Fruit fly (Drosophila melanogaster) whole organism, prepupa: ENCODE results near the gene Pus1.

Source experiments
- Blimp-1 ChIP-seq: fragments of 200-800 bp; sonication (Bioruptor generic); optimal IDR thresholded peaks from 3 replicates; lab custom pipeline; 2017; ENCODE audit warnings: missing biosample characterization, missing genetic modification characterization, mild to moderate bottlenecking, moderate library complexity, missing genetic modification reagents
- CG10631 ChIP-seq: fragments of 200-800 bp; sonication (Bioruptor generic); optimal IDR thresholded peaks from 2 replicates; lab custom pipeline; 2016; ENCODE audit warnings: missing biosample characterization, missing genetic modification characterization
- CG10669 ChIP-seq: fragments of 200-800 bp; sonication (Bioruptor generic); optimal IDR thresholded peaks from 3 replicates; lab custom pipeline; 2018; ENCODE audit warnings: missing biosample characterization, mild to moderate bottlenecking, missing genetic modification characterization, moderate library complexity
- CG11294 ChIP-seq: fragments of 200-800 bp; sonication (Bioruptor generic); IDR thresholded peaks from 2 replicates; pipeline ENCODE4 v1.3.6; 2022; ENCODE audit warnings: missing biosample characterization, missing genetic modification characterization
- CG11762 ChIP-seq: fragments of 200-800 bp; sonication (Bioruptor generic); optimal IDR thresholded peaks from 3 replicates; lab custom pipeline; 2016; ENCODE audit warnings: missing biosample characterization, missing genetic modification characterization; ENCODE audit not compliant: insufficient read depth
- CG11902 ChIP-seq: fragments of 200-800 bp; sonication (Bioruptor generic); optimal IDR thresholded peaks from 3 replicates; lab custom pipeline; 2016; ENCODE audit warnings: missing biosample characterization, missing genetic modification characterization
- CG15336 ChIP-seq: fragments of 200-800 bp; sonication (Bioruptor generic); IDR thresholded peaks from 2 replicates; pipeline ENCODE4 v1.3.6; 2022; ENCODE audit warnings: missing biosample characterization, missing genetic modification characterization
- CG1621 ChIP-seq: fragments of 200-800 bp; sonication (Bioruptor generic); optimal IDR thresholded peaks from 3 replicates; lab custom pipeline; 2018; ENCODE audit warnings: missing biosample characterization, mild to moderate bottlenecking, missing genetic modification characterization
- CG16779 ChIP-seq: fragments of 200-800 bp; sonication (Bioruptor generic); optimal IDR thresholded peaks from 3 replicates; lab custom pipeline; 2017; ENCODE audit warnings: missing biosample characterization, mild to moderate bottlenecking, missing genetic modification characterization
- CG31627 ChIP-seq: fragments of 200-800 bp; sonication (Bioruptor generic); optimal IDR thresholded peaks from 3 replicates; lab custom pipeline; 2016; ENCODE audit warnings: missing biosample characterization, missing genetic modification characterization
- CG32006 ChIP-seq: fragments of 200-800 bp; sonication (Bioruptor generic); optimal IDR thresholded peaks from 3 replicates; lab custom pipeline; 2017; ENCODE audit warnings: missing biosample characterization, mild to moderate bottlenecking, missing genetic modification characterization
- CG3919 ChIP-seq: fragments of 200-800 bp; sonication (Bioruptor generic); optimal IDR thresholded peaks from 3 replicates; lab custom pipeline; 2016; ENCODE audit warnings: missing biosample characterization, missing genetic modification characterization
- CG6276 ChIP-seq: fragments of 200-800 bp; sonication (Bioruptor generic); optimal IDR thresholded peaks from 2 replicates; lab custom pipeline; 2017; ENCODE audit warnings: missing biosample characterization, mild to moderate bottlenecking, missing genetic modification characterization
- CG6792 ChIP-seq: fragments of 200-800 bp; sonication (Bioruptor generic); optimal IDR thresholded peaks from 3 replicates; lab custom pipeline; 2016; ENCODE audit warnings: missing biosample characterization, missing genetic modification characterization
- CG6808 ChIP-seq: fragments of 200-800 bp; sonication (Bioruptor generic); optimal IDR thresholded peaks from 3 replicates; lab custom pipeline; 2017; ENCODE audit warnings: missing biosample characterization, missing genetic modification characterization, mild to moderate bottlenecking, moderate library complexity, missing genetic modification reagents
- CG6854 ChIP-seq: fragments of 200-800 bp; sonication (Bioruptor generic); optimal IDR thresholded peaks from 2 replicates; lab custom pipeline; 2017; ENCODE audit warnings: missing biosample characterization, mild to moderate bottlenecking, missing genetic modification characterization
- CG7368 ChIP-seq: fragments of 200-800 bp; sonication (Bioruptor generic); optimal IDR thresholded peaks from 3 replicates; lab custom pipeline; 2016; ENCODE audit warnings: missing biosample characterization, missing genetic modification characterization
- CG8319 ChIP-seq: fragments of 200-800 bp; sonication (Bioruptor generic); optimal IDR thresholded peaks from 3 replicates; lab custom pipeline; 2016; ENCODE audit warnings: missing biosample characterization, missing genetic modification characterization
- CG8632 ChIP-seq: fragments of 200-800 bp; sonication (Bioruptor generic); optimal IDR thresholded peaks from 3 replicates; lab custom pipeline; 2016; ENCODE audit warnings: missing biosample characterization, missing genetic modification characterization
- CG9139 ChIP-seq: fragments of 200-800 bp; sonication (Bioruptor generic); optimal IDR thresholded peaks from 3 replicates; lab custom pipeline; 2017; ENCODE audit warnings: missing biosample characterization, mild to moderate bottlenecking, missing genetic modification characterization
- Eip75B ChIP-seq: fragments of 200-800 bp; sonication (Bioruptor generic); optimal IDR thresholded peaks from 3 replicates; lab custom pipeline; 2016; ENCODE audit warnings: missing biosample characterization, missing genetic modification characterization
- Eip78C ChIP-seq: fragments of 200-800 bp; sonication (Bioruptor generic); peaks from one replicate; lab custom pipeline; 2016; ENCODE audit warnings: missing biosample characterization, missing genetic modification characterization
- Eip93F ChIP-seq: fragments of 200-800 bp; sonication (Bioruptor generic); optimal IDR thresholded peaks from 2 replicates; lab custom pipeline; 2016; ENCODE audit warnings: missing biosample characterization, mild to moderate bottlenecking, missing genetic modification characterization
- Ets21C ChIP-seq: fragments of 200-800 bp; sonication (Bioruptor generic); optimal IDR thresholded peaks from 3 replicates; lab custom pipeline; 2016; ENCODE audit warnings: missing biosample characterization, missing genetic modification characterization
- Ets96B ChIP-seq: fragments of 200-800 bp; optimal IDR thresholded peaks from 2 replicates; lab custom pipeline; 2019; ENCODE audit warnings: missing biosample characterization, mild to moderate bottlenecking, missing genetic modification characterization, moderate library complexity
- Hr38 ChIP-seq: sonication (Bioruptor generic); optimal IDR thresholded peaks from 2 replicates; lab custom pipeline; 2016; ENCODE audit warnings: missing biosample characterization, missing genetic modification characterization
- Hr39 ChIP-seq: fragments of 200-800 bp; sonication (Bioruptor generic); optimal IDR thresholded peaks from 2 replicates; lab custom pipeline; 2016; ENCODE audit warnings: missing biosample characterization, missing genetic modification characterization
- Hr4 ChIP-seq: fragments of 200-800 bp; sonication (Bioruptor generic); optimal IDR thresholded peaks from 3 replicates; lab custom pipeline; 2016; ENCODE audit warnings: missing biosample characterization, missing genetic modification characterization
- Lpt ChIP-seq: fragments of 200-800 bp; sonication (Bioruptor generic); optimal IDR thresholded peaks from 3 replicates; lab custom pipeline; 2016; ENCODE audit warnings: missing biosample characterization, missing genetic modification characterization
- Met ChIP-seq: fragments of 200-800 bp; sonication (Bioruptor generic); optimal IDR thresholded peaks from 3 replicates; lab custom pipeline; 2016; ENCODE audit warnings: missing biosample characterization, missing genetic modification characterization
- OdsH ChIP-seq: fragments of 200-800 bp; sonication (Bioruptor generic); optimal IDR thresholded peaks from 3 replicates; lab custom pipeline; 2016; ENCODE audit warnings: missing biosample characterization, missing genetic modification characterization
- Smox ChIP-seq: fragments of 200-800 bp; sonication (Bioruptor generic); optimal IDR thresholded peaks from 3 replicates; lab custom pipeline; 2016; ENCODE audit warnings: missing biosample characterization, missing genetic modification characterization
- Sox102F ChIP-seq: fragments of 200-800 bp; sonication (Bioruptor generic); optimal IDR thresholded peaks from 2 replicates; lab custom pipeline; 2016; ENCODE audit warnings: missing biosample characterization, mild to moderate bottlenecking, missing genetic modification characterization
- Sox14 ChIP-seq: fragments of 200-800 bp; sonication (Bioruptor generic); optimal IDR thresholded peaks from 3 replicates; lab custom pipeline; 2016; ENCODE audit warnings: missing biosample characterization, missing genetic modification characterization
- Sox15 ChIP-seq: fragments of 200-800 bp; sonication (Bioruptor generic); optimal IDR thresholded peaks from 3 replicates; lab custom pipeline; 2016; ENCODE audit warnings: missing biosample characterization, missing genetic modification characterization
- acj6 ChIP-seq: fragments of 200-800 bp; sonication (Bioruptor generic); optimal IDR thresholded peaks from 3 replicates; lab custom pipeline; 2016; ENCODE audit warnings: missing biosample characterization, missing genetic modification characterization
- cyc ChIP-seq: fragments of 200-800 bp; sonication (Bioruptor generic); optimal IDR thresholded peaks from 3 replicates; lab custom pipeline; 2016; ENCODE audit warnings: missing biosample characterization, missing genetic modification characterization
- dsx ChIP-seq: fragments of 200-800 bp; optimal IDR thresholded peaks from 3 replicates; lab custom pipeline; 2019; ENCODE audit warnings: missing biosample characterization, mild to moderate bottlenecking, missing genetic modification characterization, moderate library complexity; ENCODE audit not compliant: poor library complexity, severe bottlenecking
- eg ChIP-seq: fragments of 200-800 bp; sonication (Bioruptor generic); IDR thresholded peaks from 3 replicates; pipeline ENCODE4 v1.3.6; 2022; ENCODE audit warnings: missing biosample characterization, missing genetic modification characterization
- esn ChIP-seq: fragments of 200-800 bp; sonication (Bioruptor generic); optimal IDR thresholded peaks from 2 replicates; lab custom pipeline; 2016; ENCODE audit warnings: missing biosample characterization, mild to moderate bottlenecking, missing genetic modification characterization, moderate library complexity
- lz ChIP-seq: fragments of 200-800 bp; sonication (Bioruptor generic); optimal IDR thresholded peaks from 3 replicates; lab custom pipeline; 2016; ENCODE audit warnings: missing biosample characterization, missing genetic modification characterization
- pdm3 ChIP-seq: fragments of 200-800 bp; sonication (Bioruptor generic); optimal IDR thresholded peaks from 3 replicates; lab custom pipeline; 2016; ENCODE audit warnings: missing biosample characterization, missing genetic modification characterization
- salr ChIP-seq, 2 experiments: fragments of 200-800 bp; sonication (Bioruptor generic); optimal IDR thresholded peaks; 3 replicates each; lab custom pipeline; 2016 to 2018; ENCODE audit warnings: missing biosample characterization in 2 of 2, missing genetic modification characterization in 2 of 2, mild to moderate bottlenecking in 1 of 2
- spab ChIP-seq: fragments of 200-800 bp; sonication (Bioruptor generic); optimal IDR thresholded peaks from 2 replicates; lab custom pipeline; 2017; ENCODE audit warnings: missing biosample characterization, mild to moderate bottlenecking, missing genetic modification characterization, missing genetic modification reagents
- ss ChIP-seq, 2 experiments: fragments of 200-800 bp; sonication (Bioruptor generic); optimal IDR thresholded peaks; 2 replicates in 1 of 2; 3 replicates in 1 of 2; lab custom pipeline; 2017 to 2018; ENCODE audit warnings: mild to moderate bottlenecking in 2 of 2, missing biosample characterization in 2 of 2, missing genetic modification characterization in 2 of 2, moderate library complexity in 1 of 2
- topi ChIP-seq: fragments of 200-800 bp; sonication (Bioruptor generic); optimal IDR thresholded peaks from 3 replicates; lab custom pipeline; 2016; ENCODE audit warnings: missing biosample characterization, missing genetic modification characterization

The Pus1 gene

dm6 chr3R:20549855-20550603 lies 42.4 kb downstream of the Pus1 start (continued):
- peak; percentile 78 for TF ChIP-seq cyc (GFP tag; lab: Kevin White, UChicago)
- TF ChIP-seq topi (GFP tag; lab: Kevin White, UChicago): peak; percentile 78
- peak; percentile 87 for TF ChIP-seq CG8319 (GFP tag; lab: Kevin White, UChicago)
- peak; percentile 71 for TF ChIP-seq lz (GFP tag; lab: Kevin White, UChicago)
- TF ChIP-seq Eip93F (GFP tag; lab: Kevin White, UChicago): peak; percentile 34
- TF ChIP-seq Met (GFP tag; lab: Kevin White, UChicago): peak; percentile 85
- peak; percentile 82 for TF ChIP-seq esn (GFP tag; lab: Kevin White, UChicago)
- peak; percentile 83 for TF ChIP-seq CG6792
- peak; percentile 79 for TF ChIP-seq Hr4
- peak; percentile 84 for TF ChIP-seq Eip75B (GFP tag; lab: Kevin White, UChicago)
- TF ChIP-seq CG16779: peak; percentile 49
- peak; percentile 76 for TF ChIP-seq Smox (GFP tag; lab: Kevin White, UChicago)
- TF ChIP-seq CG6808 (GFP tag; lab: Kevin White, UChicago): peak; percentile 85
- TF ChIP-seq Eip78C (GFP tag; lab: Kevin White, UChicago): peak; percentile 94
- peak; percentile 90 for TF ChIP-seq OdsH (GFP tag; lab: Kevin White, UChicago)
- peak; percentile 84 for TF ChIP-seq dsx

- TF ChIP-seq cyc (GFP tag; lab: Kevin White, UChicago) (no peak), Eip75B (GFP tag; lab: Kevin White, UChicago) (no peak), eg (0 out of 3 replicates have a peak, but pooled peaks have one; percentile 34), CG11294 (GFP tag; lab: Robert Waterston, UW) (no peak), acj6 (no peak), CG8632 (GFP tag; lab: Kevin White, UChicago) (no peak), CG11902 (GFP tag; lab: Kevin White, UChicago) (no peak), Ets96B (no peak), CG9139 (no peak), Hr38 (GFP tag; lab: Kevin White, UChicago) (no peak), CG6276 (GFP tag; lab: Kevin White, UChicago) (no peak), Lpt (GFP tag; lab: Kevin White, UChicago) (no peak), CG11762 (GFP tag; lab: Kevin White, UChicago) (no peak), Ets21C (GFP tag; lab: Kevin White, UChicago) (no peak), topi (GFP tag; lab: Kevin White, UChicago) (no peak), CG10631 (no peak), Blimp-1 (GFP tag; lab: Kevin White, UChicago) (no peak), CG1621 (tag; lab: Kevin White, UChicago) (no peak), Sox14 (GFP tag; lab: Kevin White, UChicago) (peak; percentile 36), CG6808 (GFP tag; lab: Kevin White, UChicago) (no peak), Sox102F (GFP tag; lab: Kevin White, UChicago) (no peak), Hr39 (GFP tag; lab: Kevin White, UChicago) (no peak), CG10669 (GFP tag; lab: Kevin White, UChicago) (peak; percentile 6), lz (GFP tag; lab: Kevin White, UChicago) (no peak), pdm3 (GFP tag; lab: Kevin White, UChicago) (no peak), spab (GFP tag; lab: Kevin White, UChicago) (no peak), Sox15 (GFP tag; lab: Kevin White, UChicago) (no peak), ss (GFP tag; optimal IDR thresholded peaks at IDR 0.05; lab: Kevin White, UChicago) (no peak), CG31627 (no peak), Eip78C (GFP tag; lab: Kevin White, UChicago) (peak; percentile 69), CG8319 (GFP tag; lab: Kevin White, UChicago) (no peak), CG7368 (GFP tag; lab: Kevin White, UChicago) (no peak), CG3919 (GFP tag; lab: Kevin White, UChicago) (no peak), dsx (peak; percentile 25), salr (GFP tag; optimal IDR thresholded peaks at IDR 0.05; lab: Kevin White, UChicago) (no peak), Hr4 (peak; percentile 4), CG6854 (no peak), CG15336 (GFP tag; lab: Robert Waterston, UW) (no peak), CG32006 (GFP tag; lab: Kevin White, UChicago) (no peak)
Observed at dm6 chr3R:20549017-20549854, 43.2 kb downstream of the Pus1 start.
